Fruit fly (Drosophila melanogaster): ENCODE measurements around the gene CG43732.
A peak's percentile ranks its signal among the peaks of the same experiment; 100 is the strongest.

CG43732 gene

dm6 chr3R:18997388-18998287 lies 47.6 kb downstream of the CG43732 start (continued):
- TF ChIP-seq D19B (GFP tag; optimal IDR thresholded peaks at IDR 0.05) = no peak
- TF ChIP-seq CG31224 (GFP tag; IDR thresholded peaks at IDR 0.05) = no peak
- TF ChIP-seq jigr1 (GFP tag; IDR thresholded peaks at IDR 0.05) = no peak
- TF ChIP-seq Sox100B (GFP tag; optimal IDR thresholded peaks at IDR 0.05) = peak; percentile 80
- TF ChIP-seq ase (GFP tag; IDR thresholded peaks at IDR 0.05) = no peak
- TF ChIP-seq CG17186 (GFP tag; optimal IDR thresholded peaks at IDR 0.05) = peak; percentile 56
- peak; percentile 74; the same call in 2 of the 3 replicates for TF ChIP-seq Optix (GFP tag; IDR thresholded peaks at IDR 0.05)
- TF ChIP-seq nom (GFP tag; optimal IDR thresholded peaks at IDR 0.05) = no peak
- TF ChIP-seq CG32772 (GFP tag; IDR thresholded peaks at IDR 0.05) = no peak
- TF ChIP-seq kni (GFP tag; optimal IDR thresholded peaks at IDR 0.05) = peak; percentile 87
- TF ChIP-seq CG15011 (GFP tag; optimal IDR thresholded peaks at IDR 0.05) = peak; percentile 53
- peak; percentile 10 for TF ChIP-seq schlank (tag; optimal IDR thresholded peaks at IDR 0.05)
- TF ChIP-seq bsh (GFP tag; optimal IDR thresholded peaks at IDR 0.05) = peak in 1 of 2 experiments; percentile 90
- TF ChIP-seq CG17328 (GFP tag; IDR thresholded peaks at IDR 0.05) = peak; percentile 85
- TF ChIP-seq Blimp-1 (GFP tag; optimal IDR thresholded peaks at IDR 0.05) = peak; percentile 64
- no peak for TF ChIP-seq Oaz (GFP tag; IDR thresholded peaks at IDR 0.05)
- TF ChIP-seq CG4707 (GFP tag; optimal IDR thresholded peaks at IDR 0.05) = peak; percentile 94
- peak; percentile 21 for TF ChIP-seq CG10267 (tag; optimal IDR thresholded peaks at IDR 0.05)
- peak; percentile 44 for TF ChIP-seq CG15269 (tag; optimal IDR thresholded peaks at IDR 0.05)
- peak; percentile 68 for TF ChIP-seq CG5180 (GFP tag; optimal IDR thresholded peaks at IDR 0.05)
- TF ChIP-seq toy (GFP tag; IDR thresholded peaks at IDR 0.05) = no peak
- TF ChIP-seq chif (GFP tag; optimal IDR thresholded peaks at IDR 0.05) = peak; percentile 71 to 78
- peak; percentile 8 for TF ChIP-seq Ssrp (tag; optimal IDR thresholded peaks at IDR 0.05)
- peak; percentile 70 for TF ChIP-seq CG2678 (tag; optimal IDR thresholded peaks at IDR 0.05)
- peak; percentile 94 for TF ChIP-seq Awh (GFP tag; IDR thresholded peaks at IDR 0.05)
- TF ChIP-seq gt (GFP tag; IDR thresholded peaks at IDR 0.05) = no peak
- TF ChIP-seq wor (GFP tag; IDR thresholded peaks at IDR 0.05) = peak; percentile 20; the same call in 1 of the 2 replicates
- TF ChIP-seq Jarid2 (GFP tag; optimal IDR thresholded peaks at IDR 0.05) = no peak
- no peak for TF ChIP-seq zen2 (GFP tag; IDR thresholded peaks at IDR 0.05; ENCODE audit: partially characterized antibody)
- no peak for TF ChIP-seq hth (optimal IDR thresholded peaks at IDR 0.05)
- no peak for TF ChIP-seq H15 (GFP tag; IDR thresholded peaks at IDR 0.05)
- peak; percentile 90 for TF ChIP-seq dmrt11E (tag; optimal IDR thresholded peaks at IDR 0.05)
- TF ChIP-seq CG2129 (GFP tag; IDR thresholded peaks at IDR 0.05; ENCODE audit: partially characterized antibody) = no peak
- peak; percentile 84; the same call in 2 of the 3 replicates for TF ChIP-seq CG2199 (GFP tag; IDR thresholded peaks at IDR 0.05)
- TF ChIP-seq CG4328 (GFP tag; optimal IDR thresholded peaks at IDR 0.05) = no peak
- TF ChIP-seq NC2β (GFP tag; optimal IDR thresholded peaks at IDR 0.05) = peak; percentile 77
- TF ChIP-seq CG8281 (tag; optimal IDR thresholded peaks at IDR 0.05) = peak; percentile 64
- TF ChIP-seq CG4854 (GFP tag; optimal IDR thresholded peaks at IDR 0.05) = peak; percentile 5
- TF ChIP-seq dimm (GFP tag; IDR thresholded peaks at IDR 0.05) = peak; percentile 28; the same call in 1 of the 2 replicates
- TF ChIP-seq CG13894 (tag; optimal IDR thresholded peaks at IDR 0.05) = no peak
- peak; percentile 63 for TF ChIP-seq CG12659 (GFP tag; optimal IDR thresholded peaks at IDR 0.05)
- TF ChIP-seq CG12236 (GFP tag; optimal IDR thresholded peaks at IDR 0.05) = peak; percentile 93
- peak; percentile 76; the same call in 1 of the 2 replicates for TF ChIP-seq sens-2 (GFP tag; IDR thresholded peaks at IDR 0.05)
- TF ChIP-seq CG18599 (GFP tag; optimal IDR thresholded peaks at IDR 0.05) = peak; percentile 6
- no peak for TF ChIP-seq dm (GFP tag; optimal IDR thresholded peaks at IDR 0.05)
- no peak for TF ChIP-seq Hand (GFP tag; optimal IDR thresholded peaks at IDR 0.05)
- TF ChIP-seq kay (GFP tag; optimal IDR thresholded peaks at IDR 0.05) = no peak
- TF ChIP-seq Myb (GFP tag; optimal IDR thresholded peaks at IDR 0.05) = no peak
